Worm (Caenorhabditis elegans) whole organism, late embryonic: ENCODE results near the gene T05C1.3.
A peak's percentile ranks its signal among the peaks of the same experiment; 100 is the strongest.

ENCODE experiments used
- C08G9.2 ChIP-seq: sonication (generic microtip); optimal IDR thresholded peaks from 2 replicates; lab custom pipeline; 2016; ENCODE audit warnings: mild to moderate bottlenecking, missing genetic modification characterization, moderate library complexity, missing compliant biosample characterization
- F13H6.1 ChIP-seq: sonication (generic microtip); optimal IDR thresholded peaks from 2 replicates; lab custom pipeline; 2016; ENCODE audit warnings: missing genetic modification characterization, missing compliant biosample characterization
- K09A11.1 ChIP-seq: sonication (generic microtip); optimal IDR thresholded peaks from 2 replicates; lab custom pipeline; 2017; ENCODE audit warnings: antibody characterized with exemption, mild to moderate bottlenecking, missing genetic modification characterization, missing compliant biosample characterization; ENCODE audit not compliant: insufficient read depth
- Y22D7AL.16 ChIP-seq: sonication (generic microtip); optimal IDR thresholded peaks from 2 replicates; lab custom pipeline; 2016; ENCODE audit warnings: missing genetic modification characterization, missing compliant biosample characterization
- ama-1 ChIP-seq: fragments of 150-350 bp; optimal IDR thresholded peaks from 2 replicates; lab custom pipeline; 2014
- ceh-14 ChIP-seq: sonication (generic microtip); optimal IDR thresholded peaks from 2 replicates; lab custom pipeline; 2016; ENCODE audit warnings: missing genotype, missing genetic modification characterization, missing compliant biosample characterization
- ceh-18 ChIP-seq: sonication (generic microtip); optimal IDR thresholded peaks from 2 replicates; lab custom pipeline; 2016; ENCODE audit warnings: missing genetic modification characterization, missing compliant biosample characterization
- ceh-19 ChIP-seq: fragments of 200-800 bp; sonication (Bioruptor generic); optimal IDR thresholded peaks from 2 replicates; lab custom pipeline; 2018; ENCODE audit warnings: mild to moderate bottlenecking, missing genetic modification characterization, missing compliant biosample characterization
- ceh-2 ChIP-seq: sonication (generic microtip); optimal IDR thresholded peaks from 2 replicates; lab custom pipeline; 2016; ENCODE audit warnings: missing genotype, missing genetic modification characterization, missing compliant biosample characterization
- ceh-22 ChIP-seq: sonication (generic microtip); optimal IDR thresholded peaks from 2 replicates; lab custom pipeline; 2017; ENCODE audit warnings: missing biosample characterization, missing genetic modification characterization
- ceh-30 ChIP-seq: fragments of 150-350 bp; optimal IDR thresholded peaks from 2 replicates; lab custom pipeline; 2014; ENCODE audit warnings: missing biosample characterization, missing genetic modification characterization
- ceh-31 ChIP-seq: sonication (generic microtip); optimal IDR thresholded peaks from 2 replicates; lab custom pipeline; 2016; ENCODE audit warnings: missing genetic modification characterization, missing compliant biosample characterization
- ceh-34 ChIP-seq: sonication (generic microtip); optimal IDR thresholded peaks from 2 replicates; lab custom pipeline; 2016; ENCODE audit warnings: mild to moderate bottlenecking, missing genetic modification characterization, missing compliant biosample characterization
- ceh-45 ChIP-seq: fragments of 200-800 bp; sonication (Bioruptor generic); IDR thresholded peaks from 2 replicates; pipeline ENCODE4 v1.3.6; 2022; ENCODE audit warnings: missing genetic modification reagents, missing genetic modification characterization, missing compliant biosample characterization
- ceh-9 ChIP-seq: sonication (generic microtip); optimal IDR thresholded peaks from 2 replicates; lab custom pipeline; 2016; ENCODE audit warnings: mild to moderate bottlenecking, missing genetic modification characterization, inconsistent platforms, missing compliant biosample characterization
- che-1 ChIP-seq: sonication (generic microtip); optimal IDR thresholded peaks from 2 replicates; lab custom pipeline; 2016; ENCODE audit warnings: mild to moderate bottlenecking, missing genetic modification characterization, missing compliant biosample characterization
- dmd-4 ChIP-seq: sonication (generic microtip); optimal IDR thresholded peaks from 2 replicates; lab custom pipeline; 2016; ENCODE audit warnings: borderline replicate concordance, missing genetic modification characterization, missing compliant biosample characterization
- dve-1 ChIP-seq: sonication (generic microtip); optimal IDR thresholded peaks from 2 replicates; lab custom pipeline; 2017; ENCODE audit warnings: antibody characterized with exemption, mild to moderate bottlenecking, missing genetic modification characterization, missing compliant biosample characterization
- elt-4 ChIP-seq: sonication (generic microtip); optimal IDR thresholded peaks from 2 replicates; lab custom pipeline; 2016; ENCODE audit warnings: missing genetic modification characterization, missing compliant biosample characterization
- ets-4 ChIP-seq: sonication (generic microtip); optimal IDR thresholded peaks from 2 replicates; lab custom pipeline; 2016; ENCODE audit warnings: missing genetic modification characterization, missing compliant biosample characterization
- eyg-1 ChIP-seq: sonication (generic microtip); optimal IDR thresholded peaks from 2 replicates; lab custom pipeline; 2016; ENCODE audit warnings: missing genotype, missing genetic modification characterization, missing compliant biosample characterization
- fkh-10 ChIP-seq: fragments of 150-350 bp; optimal IDR thresholded peaks from 2 replicates; lab custom pipeline; 2014; ENCODE audit warnings: missing biosample characterization, missing genetic modification reagents, missing genetic modification characterization
- gmeb-2 ChIP-seq: sonication (generic microtip); optimal IDR thresholded peaks from 2 replicates; lab custom pipeline; 2016; ENCODE audit warnings: missing genetic modification characterization, inconsistent platforms, missing compliant biosample characterization
- hlh-15 ChIP-seq: sonication (generic microtip); optimal IDR thresholded peaks from 2 replicates; lab custom pipeline; 2016; ENCODE audit warnings: missing genetic modification characterization, missing compliant biosample characterization
- hlh-30 ChIP-seq: sonication (generic microtip); optimal IDR thresholded peaks from 2 replicates; lab custom pipeline; 2017; ENCODE audit warnings: antibody characterized with exemption, missing genetic modification characterization, missing compliant biosample characterization; ENCODE audit not compliant: insufficient read depth
- hlh-6 ChIP-seq: sonication (generic microtip); optimal IDR thresholded peaks from 2 replicates; lab custom pipeline; 2016; ENCODE audit warnings: missing genotype, missing genetic modification characterization, missing compliant biosample characterization
- hlh-8 ChIP-seq: sonication (generic microtip); optimal IDR thresholded peaks from 2 replicates; lab custom pipeline; 2016; ENCODE audit warnings: missing genotype, missing genetic modification characterization, missing compliant biosample characterization
- lim-6 ChIP-seq: sonication (generic microtip); optimal IDR thresholded peaks from 2 replicates; lab custom pipeline; 2016; ENCODE audit warnings: missing genetic modification characterization, missing compliant biosample characterization
- madf-2 ChIP-seq: sonication (generic microtip); optimal IDR thresholded peaks from 2 replicates; lab custom pipeline; 2017; ENCODE audit warnings: missing genetic modification characterization, missing compliant biosample characterization
- mec-3 ChIP-seq: sonication (generic microtip); optimal IDR thresholded peaks from 2 replicates; lab custom pipeline; 2016; ENCODE audit warnings: borderline replicate concordance, missing genetic modification characterization, missing compliant biosample characterization
- nhr-232 ChIP-seq: sonication (generic microtip); optimal IDR thresholded peaks from 2 replicates; lab custom pipeline; 2016; ENCODE audit warnings: missing genetic modification characterization, missing compliant biosample characterization
- odd-2 ChIP-seq: sonication (generic microtip); optimal IDR thresholded peaks from 2 replicates; lab custom pipeline; 2017; ENCODE audit warnings: antibody characterized with exemption, mild to moderate bottlenecking, missing genetic modification characterization, missing compliant biosample characterization
- pat-9 ChIP-seq: fragments of 200-800 bp; sonication (Bioruptor generic); optimal IDR thresholded peaks from 2 replicates; lab custom pipeline; 2018; ENCODE audit warnings: mild to moderate bottlenecking, missing genetic modification characterization, moderate library complexity, missing compliant biosample characterization
- ref-2 ChIP-seq: sonication (generic microtip); optimal IDR thresholded peaks from 2 replicates; lab custom pipeline; 2016; ENCODE audit warnings: missing genetic modification characterization, missing compliant biosample characterization
- rnt-1 ChIP-seq: sonication (generic microtip); optimal IDR thresholded peaks from 2 replicates; lab custom pipeline; 2016; ENCODE audit warnings: missing genetic modification characterization, missing compliant biosample characterization
- sdc-2 ChIP-seq: sonication (generic microtip); optimal IDR thresholded peaks from 2 replicates; lab custom pipeline; 2016; ENCODE audit warnings: missing genotype, missing genetic modification characterization, missing compliant biosample characterization
- sox-4 ChIP-seq: sonication (generic microtip); optimal IDR thresholded peaks from 2 replicates; lab custom pipeline; 2017; ENCODE audit warnings: mild to moderate bottlenecking, missing genetic modification characterization, inconsistent platforms, missing compliant biosample characterization
- ttx-3 ChIP-seq: sonication (generic microtip); optimal IDR thresholded peaks from 2 replicates; lab custom pipeline; 2016; ENCODE audit warnings: missing genetic modification reagents, missing genetic modification characterization, missing compliant biosample characterization
- unc-42 ChIP-seq: sonication (generic microtip); optimal IDR thresholded peaks from 2 replicates; lab custom pipeline; 2016; ENCODE audit warnings: missing genotype, missing genetic modification characterization, missing compliant biosample characterization
- ztf-16 ChIP-seq: sonication (generic microtip); optimal IDR thresholded peaks from 2 replicates; lab custom pipeline; 2017; ENCODE audit warnings: missing genetic modification characterization, missing compliant biosample characterization

The T05C1.3 gene

ce11 chrII:4460297-4460696 lies 28.9 kb downstream of the T05C1.3 start:
- TF ChIP-seq gmeb-2 (no peak), ref-2 (no peak), rnt-1 (tag; lab: Kevin White, UChicago) (no peak), madf-2 (no peak), hlh-30 (tag; lab: Kevin White, UChicago) (no peak), fkh-10 (no peak), sdc-2 (tag; lab: Kevin White, UChicago) (no peak), ceh-34 (tag; lab: Kevin White, UChicago) (no peak), ceh-18 (tag; lab: Kevin White, UChicago) (no peak), C08G9.2 (tag; lab: Kevin White, UChicago) (no peak), ztf-16 (tag; lab: Kevin White, UChicago) (no peak), ceh-45 (GFP tag; lab: Robert Waterston, UW) (no peak), ceh-22 (tag; lab: Kevin White, UChicago) (no peak), odd-2 (tag; lab: Kevin White, UChicago) (no peak), che-1 (tag; lab: Kevin White, UChicago) (no peak), elt-4 (tag; lab: Kevin White, UChicago) (no peak), K09A11.1 (no peak), eyg-1 (tag; lab: Kevin White, UChicago) (no peak)

ce11 chrII:4456024-4456423 lies 33.2 kb downstream of the T05C1.3 start:
- TF ChIP-seq hlh-8 (tag; lab: Kevin White, UChicago) (no peak), ceh-18 (tag; lab: Kevin White, UChicago) (peak; percentile 39), unc-42 (tag; lab: Kevin White, UChicago) (peak; percentile 53), ama-1 (no peak), ceh-30 (tag; lab: Kevin White, UChicago) (no peak), hlh-30 (tag; lab: Kevin White, UChicago) (no peak), elt-4 (tag; lab: Kevin White, UChicago) (no peak), ceh-22 (tag; lab: Kevin White, UChicago) (no peak), ceh-31 (peak; percentile 59), ets-4 (tag; lab: Kevin White, UChicago) (no peak), sox-4 (tag; lab: Kevin White, UChicago) (no peak), ceh-14 (tag; lab: Kevin White, UChicago) (peak; percentile 42), lim-6 (tag; lab: Kevin White, UChicago) (peak; percentile 11)
- TF ChIP-seq, all 69 proteins: peak for 5

ce11 chrII:4454823-4455222 lies 34.4 kb downstream of the T05C1.3 start:
- TF ChIP-seq dve-1 (tag; lab: Kevin White, UChicago): peak; percentile 63
- TF ChIP-seq nhr-232 (tag; lab: Kevin White, UChicago): no peak

- TF ChIP-seq ceh-31 (peak; percentile 4), unc-42 (tag; lab: Kevin White, UChicago) (peak; percentile 54), Y22D7AL.16 (no peak)
Observed at ce11 chrII:4453453-4453852, 35.7 kb downstream of the T05C1.3 start.

- TF ChIP-seq pat-9 (tag; lab: Kevin White, UChicago): no peak
- no peak for TF ChIP-seq nhr-232 (tag; lab: Kevin White, UChicago)
- TF ChIP-seq ceh-19: no peak
- no peak for TF ChIP-seq ceh-22 (tag; lab: Kevin White, UChicago)
- TF ChIP-seq hlh-6 (tag; lab: Kevin White, UChicago): no peak
- TF ChIP-seq ref-2: no peak
- no peak for TF ChIP-seq ttx-3 (tag; lab: Kevin White, UChicago)
- no peak for TF ChIP-seq sdc-2 (tag; lab: Kevin White, UChicago)
- TF ChIP-seq mec-3 (tag; lab: Kevin White, UChicago): no peak
- TF ChIP-seq elt-4 (tag; lab: Kevin White, UChicago): no peak
- no peak for TF ChIP-seq dmd-4 (tag; lab: Kevin White, UChicago)
- no peak for TF ChIP-seq hlh-15
- no peak for TF ChIP-seq F13H6.1
- no peak for TF ChIP-seq rnt-1 (tag; lab: Kevin White, UChicago)
- no peak for TF ChIP-seq ceh-31
- no peak for TF ChIP-seq sox-4 (tag; lab: Kevin White, UChicago)
- no peak for TF ChIP-seq ceh-9 (tag; lab: Kevin White, UChicago)
- no peak for TF ChIP-seq ceh-34 (tag; lab: Kevin White, UChicago)
- TF ChIP-seq ceh-2 (tag; lab: Kevin White, UChicago): no peak
- no peak for TF ChIP-seq gmeb-2
Observed at ce11 chrII:4453051-4453450, 36.1 kb downstream of the T05C1.3 start, which contains the start of gene twk-2. TSS of gene twk-2 (minus strand) at chrII:4453151.
